Fruit fly (Drosophila melanogaster) whole organism, embryonic: ENCODE results near the gene Rpp20.

ENCODE experiments used
- B-H1 ChIP-seq: fragments of 200-800 bp; sonication (Bioruptor generic); IDR thresholded peaks from 3 replicates; pipeline ENCODE4 v1.3.6; 2022; ENCODE audit warnings: missing biosample characterization, missing genetic modification characterization
- CG10959 ChIP-seq: fragments of 200-800 bp; sonication (Bioruptor generic); IDR thresholded peaks from 2 replicates; pipeline ENCODE4 v1.3.6; 2022; ENCODE audit warnings: missing biosample characterization, missing genetic modification characterization
- CG11695 ChIP-seq: fragments of 200-800 bp; sonication (Bioruptor generic); IDR thresholded peaks from 3 replicates; pipeline ENCODE4 v1.3.6; 2022; ENCODE audit warnings: missing biosample characterization, missing genetic modification characterization
- CG13775 ChIP-seq: fragments of 200-800 bp; sonication (Bioruptor generic); optimal IDR thresholded peaks from 3 replicates; lab custom pipeline; 2017; ENCODE audit warnings: missing biosample characterization, mild to moderate bottlenecking, missing genetic modification characterization
- CG14050 ChIP-seq: fragments of 200-800 bp; sonication (Bioruptor generic); IDR thresholded peaks from 3 replicates; pipeline ENCODE4 v1.3.6; 2022; ENCODE audit warnings: missing biosample characterization, missing genetic modification characterization
- CG14667 ChIP-seq: fragments of 200-800 bp; sonication (Bioruptor generic); IDR thresholded peaks from 2 replicates; pipeline ENCODE4 v1.3.6; 2022; ENCODE audit warnings: missing biosample characterization, missing genetic modification characterization
- CG14710 ChIP-seq: fragments of 200-800 bp; sonication (Bioruptor generic); optimal IDR thresholded peaks from 3 replicates; lab custom pipeline; 2019; ENCODE audit warnings: missing biosample characterization, mild to moderate bottlenecking, missing genetic modification characterization, moderate library complexity
- CG15269 ChIP-seq: fragments of 200-800 bp; sonication (Bioruptor generic); optimal IDR thresholded peaks from 2 replicates; lab custom pipeline; 2018; ENCODE audit warnings: missing biosample characterization, mild to moderate bottlenecking, missing genetic modification characterization, moderate library complexity
- CG18262 ChIP-seq: fragments of 200-800 bp; optimal IDR thresholded peaks from 3 replicates; lab custom pipeline; 2019; ENCODE audit warnings: missing biosample characterization, mild to moderate bottlenecking, missing genetic modification characterization, moderate library complexity
- CG18599 ChIP-seq: fragments of 200-800 bp; sonication (Bioruptor generic); optimal IDR thresholded peaks from 3 replicates; lab custom pipeline; 2017; ENCODE audit warnings: missing biosample characterization, missing genetic modification characterization, mild to moderate bottlenecking, moderate library complexity, missing genetic modification reagents
- CG2199 ChIP-seq: fragments of 200-800 bp; sonication (Bioruptor generic); IDR thresholded peaks from 3 replicates; pipeline ENCODE4 v1.3.6; 2022; ENCODE audit warnings: missing biosample characterization, missing genetic modification characterization
- CG32532 ChIP-seq: fragments of 200-800 bp; sonication (Bioruptor generic); IDR thresholded peaks from 2 replicates; pipeline ENCODE4 v1.3.6; 2022; ENCODE audit warnings: missing biosample characterization, missing genetic modification characterization
- CG32772 ChIP-seq: fragments of 200-800 bp; sonication (Bioruptor generic); IDR thresholded peaks from 2 replicates; pipeline ENCODE4 v1.3.6; 2022; ENCODE audit warnings: missing biosample characterization, missing genetic modification characterization
- CG3281 ChIP-seq: fragments of 200-800 bp; sonication (Bioruptor generic); optimal IDR thresholded peaks from 3 replicates; lab custom pipeline; 2017; ENCODE audit warnings: missing biosample characterization, mild to moderate bottlenecking, missing genetic modification characterization
- CG6175 ChIP-seq: fragments of 200-800 bp; sonication (Bioruptor generic); IDR thresholded peaks from 3 replicates; pipeline ENCODE4 v1.3.6; 2022; ENCODE audit warnings: missing biosample characterization, missing genetic modification characterization
- CG6689 ChIP-seq: fragments of 200-800 bp; sonication (Bioruptor generic); IDR thresholded peaks from 2 replicates; pipeline ENCODE4 v1.3.6; 2022; ENCODE audit warnings: missing biosample characterization, missing genetic modification characterization
- CG7357 ChIP-seq: fragments of 200-800 bp; sonication (Bioruptor generic); IDR thresholded peaks from 3 replicates; pipeline ENCODE4 v1.3.6; 2022; ENCODE audit warnings: missing biosample characterization, missing genetic modification characterization
- CG9932 ChIP-seq: fragments of 200-800 bp; sonication (Bioruptor generic); IDR thresholded peaks from 2 replicates; pipeline ENCODE4 v1.3.6; 2022; ENCODE audit warnings: missing biosample characterization, missing genetic modification characterization
- Deaf1 ChIP-seq: fragments of 200-800 bp; optimal IDR thresholded peaks from 3 replicates; lab custom pipeline; 2019; ENCODE audit warnings: missing biosample characterization, mild to moderate bottlenecking, missing genetic modification characterization, moderate library complexity
- Dek ChIP-seq: fragments of 200-800 bp; sonication (Bioruptor generic); optimal IDR thresholded peaks from 3 replicates; lab custom pipeline; 2019; ENCODE audit warnings: missing biosample characterization, mild to moderate bottlenecking, missing genetic modification characterization, moderate library complexity
- Dp ChIP-seq: fragments of 200-800 bp; sonication (Bioruptor generic); optimal IDR thresholded peaks from 2 replicates; lab custom pipeline; 2018; ENCODE audit warnings: missing biosample characterization, mild to moderate bottlenecking, missing genetic modification characterization, moderate library complexity
- Drgx ChIP-seq: fragments of 200-800 bp; sonication (Bioruptor generic); IDR thresholded peaks from 2 replicates; pipeline ENCODE4 v1.3.6; 2022; ENCODE audit warnings: missing biosample characterization, missing genetic modification characterization
- HLH4C ChIP-seq: fragments of 200-800 bp; sonication (Bioruptor generic); IDR thresholded peaks from 3 replicates; pipeline ENCODE4 v1.3.6; 2022; ENCODE audit warnings: missing biosample characterization, missing genetic modification characterization; ENCODE audit not compliant: partially characterized antibody
- Hr51 ChIP-seq, 2 experiments: fragments of 200-800 bp; sonication (Bioruptor generic); optimal IDR thresholded peaks; 2 replicates in 1 of 2; 3 replicates in 1 of 2; lab custom pipeline; 2016 to 2018; ENCODE audit warnings: missing biosample characterization in 2 of 2, missing genetic modification characterization in 2 of 2, mild to moderate bottlenecking in 1 of 2, moderate library complexity in 1 of 2
- MESR4 ChIP-seq: fragments of 200-800 bp; sonication (Bioruptor generic); optimal IDR thresholded peaks from 2 replicates; lab custom pipeline; 2018; ENCODE audit warnings: missing biosample characterization, mild to moderate bottlenecking, missing genetic modification characterization, moderate library complexity
- Med ChIP-seq: fragments of 200-800 bp; sonication (Bioruptor generic); peaks from one replicate; lab custom pipeline; 2016; ENCODE audit warnings: missing biosample characterization, missing genetic modification characterization, mild to moderate bottlenecking, inconsistent platforms, moderate library complexity
- Nf-YC ChIP-seq: fragments of 200-800 bp; optimal IDR thresholded peaks from 3 replicates; lab custom pipeline; 2019; ENCODE audit warnings: missing biosample characterization, mild to moderate bottlenecking, missing genetic modification characterization, moderate library complexity
- TFAM ChIP-seq: fragments of 200-800 bp; sonication (Bioruptor generic); optimal IDR thresholded peaks from 2 replicates; lab custom pipeline; 2017; ENCODE audit warnings: missing biosample characterization, missing genetic modification characterization, inconsistent platforms
- Trl ChIP-seq, 3 experiments: fragments of >200 bp in 2 of 3; fragments of 200-800 bp in 1 of 3; sonication (Bioruptor generic) in 1 of 3; optimal IDR thresholded peaks; 2 replicates in 1 of 3; 3 replicates in 2 of 3; lab custom pipeline; 2016 to 2017; ENCODE audit warnings: missing biosample characterization in 1 of 3, missing genetic modification characterization in 1 of 3
- Xrp1 ChIP-seq: fragments of 200-800 bp; sonication (Bioruptor generic); IDR thresholded peaks from 2 replicates; pipeline ENCODE4 v1.3.6; 2022; ENCODE audit warnings: missing biosample characterization, missing genetic modification characterization
- al ChIP-seq: fragments of 200-800 bp; sonication (Bioruptor generic); IDR thresholded peaks from 2 replicates; pipeline ENCODE4 v1.3.6; 2022; ENCODE audit warnings: missing biosample characterization, missing genetic modification characterization
- amos ChIP-seq: fragments of 200-800 bp; sonication (Bioruptor generic); IDR thresholded peaks from 2 replicates; pipeline ENCODE4 v1.3.6; 2022; ENCODE audit warnings: missing biosample characterization, missing genetic modification characterization; ENCODE audit not compliant: partially characterized antibody
- bigmax ChIP-seq: fragments of 200-800 bp; sonication (Bioruptor generic); optimal IDR thresholded peaks from 2 replicates; lab custom pipeline; 2018; ENCODE audit warnings: missing biosample characterization, mild to moderate bottlenecking, missing genetic modification characterization
- eve ChIP-seq, 2 experiments: fragments of >200 bp; optimal IDR thresholded peaks; 2 replicates each; lab custom pipeline; 2017; ENCODE audit warnings: missing biosample characterization in 2 of 2, missing genetic modification characterization in 2 of 2
- eyg ChIP-seq: fragments of 200-800 bp; sonication (Bioruptor generic); optimal IDR thresholded peaks from 3 replicates; lab custom pipeline; 2016; ENCODE audit warnings: missing biosample characterization, missing genetic modification characterization
- ham ChIP-seq: fragments of 200-800 bp; sonication (Bioruptor generic); IDR thresholded peaks from 2 replicates; pipeline ENCODE4 v1.3.6; 2022; ENCODE audit warnings: missing biosample characterization, missing genetic modification characterization
- hkb ChIP-seq, 2 experiments: fragments of 200-800 bp in 1 of 2; fragments of >200 bp in 1 of 2; sonication (Bioruptor generic) in 1 of 2; IDR thresholded peaks in 1 of 2; optimal IDR thresholded peaks in 1 of 2; 2 replicates each; pipeline versions ENCODE4 v1.3.6 to Lab custom; 2017 to 2022; ENCODE audit warnings: missing biosample characterization in 1 of 2, missing genetic modification characterization in 1 of 2
- ind ChIP-seq: fragments of 200-800 bp; sonication (Bioruptor generic); optimal IDR thresholded peaks from 3 replicates; lab custom pipeline; 2016; ENCODE audit warnings: missing biosample characterization, missing genetic modification characterization
- ken ChIP-seq: fragments of 200-800 bp; sonication (Bioruptor generic); IDR thresholded peaks from 3 replicates; pipeline ENCODE4 v1.3.6; 2022; ENCODE audit warnings: missing biosample characterization, missing genetic modification characterization
- lilli ChIP-seq: fragments of 200-800 bp; sonication (Bioruptor generic); optimal IDR thresholded peaks from 3 replicates; lab custom pipeline; 2016; ENCODE audit warnings: missing biosample characterization, missing genetic modification characterization
- nmo ChIP-seq: fragments of 200-800 bp; sonication (Bioruptor generic); optimal IDR thresholded peaks from 2 replicates; lab custom pipeline; 2018; ENCODE audit warnings: missing biosample characterization, mild to moderate bottlenecking, missing genetic modification characterization, moderate library complexity
- pan ChIP-seq, 4 experiments: fragments of >200 bp in 3 of 4; fragments of 200-800 bp in 1 of 4; sonication (Bioruptor generic) in 1 of 4; optimal IDR thresholded peaks in 3 of 4; IDR thresholded peaks in 1 of 4; 2 replicates each; pipeline versions ENCODE4 v1.3.6 to Lab custom; 2017 to 2022; ENCODE audit warnings: missing biosample characterization in 2 of 4, missing genetic modification characterization in 2 of 4, mixed read lengths in 1 of 4
- phol ChIP-seq: fragments of 200-800 bp; sonication (Bioruptor generic); optimal IDR thresholded peaks from 3 replicates; lab custom pipeline; 2018; ENCODE audit warnings: missing biosample characterization, mild to moderate bottlenecking, missing genetic modification characterization, moderate library complexity
- ranshi ChIP-seq: fragments of 200-800 bp; sonication (Bioruptor generic); IDR thresholded peaks from 2 replicates; pipeline ENCODE4 v1.3.6; 2022; ENCODE audit warnings: missing biosample characterization, missing genetic modification characterization
- row ChIP-seq: fragments of 200-800 bp; sonication (Bioruptor generic); IDR thresholded peaks from 3 replicates; pipeline ENCODE4 v1.3.6; 2022; ENCODE audit warnings: missing biosample characterization, missing genetic modification characterization
- sisA ChIP-seq: fragments of 200-800 bp; sonication (Bioruptor generic); IDR thresholded peaks from 2 replicates; pipeline ENCODE4 v1.3.6; 2022; ENCODE audit warnings: missing biosample characterization, missing genetic modification characterization
- stwl ChIP-seq: fragments of 200-800 bp; sonication (Bioruptor generic); optimal IDR thresholded peaks from 3 replicates; lab custom pipeline; 2018; ENCODE audit warnings: missing biosample characterization, mild to moderate bottlenecking, missing genetic modification characterization, moderate library complexity

Rpp20 gene

DNA sequence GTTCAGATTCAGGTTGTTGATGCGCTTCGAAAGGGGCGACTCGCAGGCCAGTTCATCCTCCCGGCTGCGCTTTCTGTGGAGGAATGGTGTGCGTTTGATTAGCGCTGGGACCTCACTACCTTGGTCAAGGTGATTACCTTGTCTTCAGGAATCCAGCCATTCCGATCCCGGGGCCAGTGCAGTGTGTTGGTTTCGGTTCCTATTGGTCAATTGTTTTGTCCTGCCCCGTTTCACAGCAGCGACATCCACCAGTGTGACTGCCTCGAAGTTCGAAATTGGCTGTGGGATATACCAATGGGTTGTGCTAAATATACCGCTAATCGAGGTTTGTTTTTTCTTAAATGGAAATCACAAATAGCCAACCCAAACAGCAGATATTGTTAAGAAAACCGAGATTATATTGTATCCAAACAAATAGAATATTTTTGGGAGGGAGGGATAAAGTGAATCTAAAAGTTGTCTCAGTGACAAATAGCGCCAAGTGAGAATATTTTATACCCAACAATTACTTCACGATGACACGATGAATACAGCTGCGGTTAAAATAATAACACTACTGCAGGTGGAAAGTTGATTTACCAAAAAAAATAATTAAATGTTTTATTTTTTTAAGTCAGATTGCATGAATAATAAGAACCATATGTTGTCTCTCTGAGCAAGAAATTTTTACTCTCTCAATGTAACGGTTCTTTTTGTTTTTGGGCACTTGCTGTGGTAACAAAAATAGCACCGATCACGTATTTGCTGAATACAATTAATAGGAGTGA lies 49.3 kb upstream of the Rpp20 start, which contains the start of gene CG14229 (continued):
- TF ChIP-seq CG2199 (GFP tag; lab: Robert Waterston, UW): no peak
- TF ChIP-seq sisA (GFP tag; lab: Robert Waterston, UW): peak; percentile 44
- no peak for TF ChIP-seq eve (GFP tag; optimal IDR thresholded peaks at IDR 0.05; lab: Kevin White, UChicago)
- peak; percentile 13; the same call in 1 of the 3 replicates for TF ChIP-seq CG14050
- TF ChIP-seq CG32772: 0 out of 2 replicates have a peak, but pooled peaks have one; percentile 17
- TF ChIP-seq B-H1 (GFP tag; lab: Robert Waterston, UW): no peak
- peak; percentile 26 for TF ChIP-seq lilli
- peak; percentile 31; the same call in 1 of the 2 replicates for TF ChIP-seq CG9932 (GFP tag; lab: Robert Waterston, UW)
- TF ChIP-seq CG32532 (GFP tag; lab: Robert Waterston, UW): peak; percentile 39; the same call in 1 of the 2 replicates
- peak; percentile 77 for TF ChIP-seq CG6689 (GFP tag; lab: Robert Waterston, UW)
- peak; percentile 53; the same call in 1 of the 3 replicates for TF ChIP-seq CG11695 (GFP tag; lab: Robert Waterston, UW)
- no peak for TF ChIP-seq Deaf1 (tag; lab: Kevin White, UChicago)
- 0 out of 2 replicates have a peak, but pooled peaks have one; percentile 24 for TF ChIP-seq ranshi
- no peak for TF ChIP-seq Dek
- TF ChIP-seq CG13775 (GFP tag; lab: Kevin White, UChicago): peak; percentile 3
- TF ChIP-seq ham (GFP tag; lab: Robert Waterston, UW): no peak
- TF ChIP-seq Dp (GFP tag; lab: Kevin White, UChicago): peak; percentile 5
- peak; percentile 59 for TF ChIP-seq Xrp1 (GFP tag; lab: Robert Waterston, UW)
- TF ChIP-seq phol (tag; lab: Kevin White, UChicago): peak; percentile 3
- peak; percentile 29; the same call in 1 of the 2 replicates for TF ChIP-seq Drgx (GFP tag; lab: Robert Waterston, UW)
- TF ChIP-seq ind (GFP tag; lab: Kevin White, UChicago): peak; percentile 26
- peak; percentile 48 for TF ChIP-seq Med (GFP tag; lab: Kevin White, UChicago)
- TF ChIP-seq stwl (tag; lab: Kevin White, UChicago): peak; percentile 22
- no peak for TF ChIP-seq HLH4C (GFP tag; lab: Robert Waterston, UW)
- TF ChIP-seq CG18599 (GFP tag; lab: Kevin White, UChicago): no peak
- no peak for TF ChIP-seq TFAM
- TF ChIP-seq bigmax: no peak
- no peak for TF ChIP-seq Trl (optimal IDR thresholded peaks at IDR 0.05; lab: Kevin White, UChicago)
- no peak for TF ChIP-seq Trl (GFP tag; optimal IDR thresholded peaks at IDR 0.05; lab: Kevin White, UChicago)
- no peak for TF ChIP-seq nmo (GFP tag; lab: Kevin White, UChicago)
- peak; percentile 3 for TF ChIP-seq CG3281 (GFP tag; lab: Kevin White, UChicago)
- TF ChIP-seq Hr51 (GFP tag; optimal IDR thresholded peaks at IDR 0.05; lab: Kevin White, UChicago): peak in 1 of 2 experiments; percentile 18
- TF ChIP-seq CG6175 (GFP tag; lab: Robert Waterston, UW): no peak
- TF ChIP-seq CG14667 (GFP tag; lab: Robert Waterston, UW): 0 out of 2 replicates have a peak, but pooled peaks have one; percentile 24
- TF ChIP-seq CG15269 (tag; lab: Kevin White, UChicago): peak; percentile 2
- TF ChIP-seq ken (GFP tag; lab: Robert Waterston, UW): no peak
- peak; percentile 30 for TF ChIP-seq MESR4 (GFP tag; lab: Kevin White, UChicago)
- peak; percentile 8 for TF ChIP-seq CG18262 (tag; lab: Kevin White, UChicago)
- TF ChIP-seq amos: 0 out of 2 replicates have a peak, but pooled peaks have one; percentile 16
- no peak for TF ChIP-seq hkb (optimal IDR thresholded peaks at IDR 0.05; lab: Kevin White, UChicago)
- TF ChIP-seq hkb (GFP tag; IDR thresholded peaks at IDR 0.05; lab: Robert Waterston, UW): 0 out of 2 replicates have a peak, but pooled peaks have one; percentile 26
- TF ChIP-seq CG7357 (GFP tag; lab: Robert Waterston, UW): no peak
- peak; percentile 57 for TF ChIP-seq row (GFP tag; lab: Robert Waterston, UW)
- TF ChIP-seq CG14710: peak; percentile 23
- TF ChIP-seq eyg (GFP tag; lab: Kevin White, UChicago): no peak
- peak; percentile 14 for TF ChIP-seq Nf-YC (tag; lab: Kevin White, UChicago)
- no peak for TF ChIP-seq CG10959 (GFP tag; lab: Robert Waterston, UW)
- TF ChIP-seq pan (optimal IDR thresholded peaks at IDR 0.05; lab: Kevin White, UChicago): no peak
- TF ChIP-seq pan (GFP tag; optimal IDR thresholded peaks at IDR 0.05 in 1 of 2, IDR thresholded peaks at IDR 0.05 in 1 of 2): peak in 1 of 2 experiments; percentile 50
- peak; percentile 27; the same call in 1 of the 2 replicates for TF ChIP-seq al (GFP tag; lab: Robert Waterston, UW)
